Worm (Caenorhabditis elegans): Measurements from ENCODE around the gene math-18.
"Not testable (repeated sequence)": the region's sequence is repeated elsewhere in the genome, so short reads cannot be mapped to it uniquely, and the experiment has no call there.

The math-18 gene

DNA sequence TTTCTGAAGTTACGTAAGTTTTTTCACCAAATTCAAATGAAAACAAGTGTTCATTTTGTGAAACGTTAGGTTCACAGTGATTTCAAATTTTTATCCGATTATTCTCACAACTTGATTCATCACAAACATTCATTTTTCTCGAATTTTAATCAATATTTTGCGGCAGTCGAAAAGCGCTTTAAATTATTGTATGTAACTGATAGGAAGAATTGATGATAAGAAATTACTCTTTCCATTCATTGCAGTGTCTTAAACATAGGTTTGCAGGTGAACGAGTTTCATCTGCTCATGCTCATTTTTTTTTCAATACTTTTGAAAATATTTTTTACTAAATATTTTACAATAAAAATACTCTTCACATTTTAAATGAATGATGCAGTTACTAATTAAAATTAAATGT lies 1.4 kb upstream of the math-18 start:
- TF ChIP-seq dmd-4 (tag; optimal IDR thresholded peaks at IDR 0.05; ENCODE audit: borderline replicate concordance) (no peak), fax-1 (tag; optimal IDR thresholded peaks at IDR 0.05) (no peak), elt-4 (tag; optimal IDR thresholded peaks at IDR 0.05) (no peak), ceh-22 (tag; optimal IDR thresholded peaks at IDR 0.05) (no peak), madf-2 (tag; optimal IDR thresholded peaks at IDR 0.05) (no peak), dve-1 (tag; optimal IDR thresholded peaks at IDR 0.05) (no peak), unc-86 (tag; optimal IDR thresholded peaks at IDR 0.05) (no peak)

- TF ChIP-seq ets-4, eyg-1, pros-1 (tag; optimal IDR thresholded peaks at IDR 0.05): not testable (repeated sequence)
These were observed 9.6 kb downstream of the math-18 start, which contains the start of gene C33C12.11 for ce11 chrII:2163370-2163882. Gene C33C12.11 (minus strand): TSS chrII:2163832.

DNA sequence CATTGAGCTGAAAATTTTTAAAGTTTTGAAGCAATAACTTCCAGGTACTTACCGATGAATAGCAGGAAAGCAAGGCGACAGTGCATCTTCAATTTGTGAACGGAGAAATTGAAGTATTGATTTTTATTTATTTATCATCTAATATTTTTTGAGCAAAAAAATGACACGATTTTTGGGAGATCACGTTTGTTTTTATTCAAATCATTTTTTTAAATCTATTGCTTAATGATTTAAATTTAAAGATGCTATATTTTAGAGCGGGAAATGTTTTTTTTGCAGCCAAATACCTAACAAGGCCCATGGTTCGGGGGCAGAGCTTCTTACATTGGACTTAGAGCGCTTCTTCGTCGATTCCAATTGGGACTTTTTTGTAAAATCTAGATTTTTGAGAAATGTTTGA lies 12.6 kb downstream of the math-18 start, which contains the start of gene C33C12.4:
TSS of gene C33C12.4 (minus strand) at position 101 of the 400 bp plus-strand sequence.
- TF ChIP-seq fkh-10 (GFP tag; optimal IDR thresholded peaks at IDR 0.05) (no peak), pha-2 (tag; optimal IDR thresholded peaks at IDR 0.05) (no peak)

DNA sequence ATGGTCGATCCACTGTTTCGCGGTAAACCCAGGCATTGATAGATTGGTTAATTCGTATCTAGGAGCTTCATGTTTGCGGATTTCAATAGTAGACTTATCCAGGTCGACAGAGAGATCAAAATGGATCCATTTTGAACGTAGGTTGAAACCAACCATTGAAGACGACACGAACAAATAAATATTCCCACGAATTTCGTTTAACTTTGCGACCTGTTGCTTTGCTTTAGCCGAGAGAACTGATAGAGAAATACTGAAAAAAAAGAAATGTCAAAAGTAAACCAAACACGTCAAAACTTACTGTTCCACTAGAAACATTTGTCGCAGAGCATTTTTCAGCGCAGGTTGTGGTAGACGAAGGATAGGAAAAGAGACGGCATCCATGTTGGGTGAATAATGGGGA lies 14.6 kb downstream of the math-18 start, which contains the start of gene fbxb-38:
TSS of gene fbxb-38 (minus strand) at position 390 of the 400 bp plus-strand sequence.
- no peak for TF ChIP-seq unc-86 (tag; optimal IDR thresholded peaks at IDR 0.05)
- no peak for TF ChIP-seq ceh-30 (tag; optimal IDR thresholded peaks at IDR 0.05)
- no peak for TF ChIP-seq sox-4 (tag; optimal IDR thresholded peaks at IDR 0.05)
- TF ChIP-seq pros-1 (tag; optimal IDR thresholded peaks at IDR 0.05): no peak
- TF ChIP-seq mec-3 (tag; optimal IDR thresholded peaks at IDR 0.05; ENCODE audit: borderline replicate concordance): no peak
- no peak for TF ChIP-seq pax-1 (tag; optimal IDR thresholded peaks at IDR 0.05)
- TF ChIP-seq ztf-16 (tag; optimal IDR thresholded peaks at IDR 0.05): no peak
- no peak for TF ChIP-seq dmd-4 (tag; optimal IDR thresholded peaks at IDR 0.05; ENCODE audit: borderline replicate concordance)
- no peak for TF ChIP-seq ttx-3 (tag; optimal IDR thresholded peaks at IDR 0.05)
- no peak for TF ChIP-seq ceh-6 (GFP tag; optimal IDR thresholded peaks at IDR 0.05)
- no peak for TF ChIP-seq nhr-232 (tag; optimal IDR thresholded peaks at IDR 0.05)
- TF ChIP-seq C38D4.7 (GFP tag; optimal IDR thresholded peaks at IDR 0.05): no peak
- TF ChIP-seq pha-4 (tag; optimal IDR thresholded peaks at IDR 0.05): no peak
- no peak for TF ChIP-seq ceh-19 (GFP tag; optimal IDR thresholded peaks at IDR 0.05)
- no peak for TF ChIP-seq lim-6 (tag; optimal IDR thresholded peaks at IDR 0.05)
- TF ChIP-seq ceh-34 (tag; optimal IDR thresholded peaks at IDR 0.05): no peak

- TF ChIP-seq mec-3 (tag; optimal IDR thresholded peaks at IDR 0.05; ENCODE audit: borderline replicate concordance) (no peak), ceh-48 (tag; optimal IDR thresholded peaks at IDR 0.05) (no peak), Y22D7AL.16 (tag; optimal IDR thresholded peaks at IDR 0.05) (no peak), tbx-7 (tag; optimal IDR thresholded peaks at IDR 0.05) (no peak), sox-4 (tag; optimal IDR thresholded peaks at IDR 0.05) (no peak), ceh-31 (tag; optimal IDR thresholded peaks at IDR 0.05) (no peak), ama-1 (optimal IDR thresholded peaks at IDR 0.05) (no peak), che-1 (tag; optimal IDR thresholded peaks at IDR 0.05) (no peak), pat-9 (tag; optimal IDR thresholded peaks at IDR 0.05) (no peak), ceh-22 (tag; optimal IDR thresholded peaks at IDR 0.05) (no peak), C08G9.2 (tag; optimal IDR thresholded peaks at IDR 0.05) (no peak), pha-4 (tag; optimal IDR thresholded peaks at IDR 0.05) (no peak), ceh-19 (GFP tag; optimal IDR thresholded peaks at IDR 0.05) (no peak), odd-2 (tag; optimal IDR thresholded peaks at IDR 0.05) (no peak)
These were observed 16.3 kb downstream of the math-18 start, which contains the start of gene C33C12.12 for ce11 chrII:2170085-2170484. Gene C33C12.12 (minus strand): TSS chrII:2170185.

All from whole organism, late embryonic.